Fruit fly (Drosophila melanogaster) whole organism, embryonic: ENCODE results near the gene CG46523.
A peak's percentile ranks its signal among the peaks of the same experiment; 100 is the strongest.

Experiments
- Ada2b ChIP-seq: fragments of 200-800 bp; sonication (Bioruptor generic); IDR thresholded peaks from 2 replicates; pipeline ENCODE4 v1.3.6; 2022; ENCODE audit warnings: missing biosample characterization, missing genetic modification characterization
- Awh ChIP-seq: fragments of 200-800 bp; sonication (Bioruptor generic); IDR thresholded peaks from 2 replicates; pipeline ENCODE4, ENCODE4 v1.3.6; 2022; ENCODE audit warnings: missing biosample characterization, missing genetic modification characterization
- CG10274 ChIP-seq: fragments of 200-800 bp; sonication (Bioruptor generic); optimal IDR thresholded peaks from 3 replicates; lab custom pipeline; 2017; ENCODE audit warnings: missing biosample characterization, mild to moderate bottlenecking, missing genetic modification characterization
- CG10959 ChIP-seq: fragments of 200-800 bp; sonication (Bioruptor generic); IDR thresholded peaks from 2 replicates; pipeline ENCODE4 v1.3.6; 2022; ENCODE audit warnings: missing biosample characterization, missing genetic modification characterization
- CG11247 ChIP-seq: fragments of 200-800 bp; sonication (Bioruptor generic); IDR thresholded peaks from 2 replicates; pipeline ENCODE4 v1.3.6; 2022; ENCODE audit warnings: missing biosample characterization, missing genetic modification characterization
- CG11456 ChIP-seq: fragments of 200-800 bp; sonication (Bioruptor generic); IDR thresholded peaks from 3 replicates; pipeline ENCODE4 v1.3.6; 2022; ENCODE audit warnings: missing biosample characterization, missing genetic modification characterization
- CG12071 ChIP-seq: fragments of 200-800 bp; sonication (Bioruptor generic); optimal IDR thresholded peaks from 3 replicates; lab custom pipeline; 2018; ENCODE audit warnings: missing biosample characterization, mild to moderate bottlenecking, missing genetic modification characterization
- CG12155 ChIP-seq: fragments of 200-800 bp; sonication (Bioruptor generic); optimal IDR thresholded peaks from 3 replicates; lab custom pipeline; 2016; ENCODE audit warnings: missing biosample characterization, missing genetic modification characterization
- CG1233 ChIP-seq: fragments of 200-800 bp; sonication (Bioruptor generic); optimal IDR thresholded peaks from 4 replicates; lab custom pipeline; 2018; ENCODE audit warnings: missing biosample characterization, mild to moderate bottlenecking, missing genetic modification characterization
- CG12659 ChIP-seq: fragments of 200-800 bp; sonication (Bioruptor generic); optimal IDR thresholded peaks from 3 replicates; lab custom pipeline; 2017; ENCODE audit warnings: mild to moderate bottlenecking, missing biosample characterization, missing genetic modification reagents, missing genetic modification characterization
- CG13287 ChIP-seq: fragments of 200-800 bp; sonication (Bioruptor generic); IDR thresholded peaks from 2 replicates; pipeline ENCODE4 v1.3.6; 2022; ENCODE audit warnings: missing biosample characterization, missing genetic modification characterization; ENCODE audit not compliant: partially characterized antibody
- CG14014 ChIP-seq: fragments of 200-800 bp; sonication (Bioruptor generic); IDR thresholded peaks from 2 replicates; pipeline ENCODE4 v1.3.6; 2022; ENCODE audit warnings: missing biosample characterization, missing genetic modification characterization
- CG15514 ChIP-seq: fragments of 200-800 bp; sonication (Bioruptor generic); optimal IDR thresholded peaks from 3 replicates; lab custom pipeline; 2017; ENCODE audit warnings: missing biosample characterization, missing genetic modification characterization, mild to moderate bottlenecking, moderate library complexity, missing genetic modification reagents
- CG17361 ChIP-seq: fragments of 200-800 bp; sonication (Bioruptor generic); IDR thresholded peaks from 3 replicates; pipeline ENCODE4 v1.3.6; 2022; ENCODE audit warnings: missing biosample characterization, missing genetic modification characterization
- CG17612 ChIP-seq: fragments of 200-800 bp; sonication (Bioruptor generic); IDR thresholded peaks from 2 replicates; pipeline ENCODE4 v1.3.6; 2022; ENCODE audit warnings: missing biosample characterization, missing genetic modification characterization
- CG17802 ChIP-seq: fragments of 200-800 bp; sonication (Bioruptor generic); optimal IDR thresholded peaks from 2 replicates; lab custom pipeline; 2018; ENCODE audit warnings: missing biosample characterization, mild to moderate bottlenecking, missing genetic modification characterization, moderate library complexity
- CG2199 ChIP-seq: fragments of 200-800 bp; sonication (Bioruptor generic); IDR thresholded peaks from 3 replicates; pipeline ENCODE4 v1.3.6; 2022; ENCODE audit warnings: missing biosample characterization, missing genetic modification characterization
- CG2678 ChIP-seq: fragments of 200-800 bp; sonication (Bioruptor generic); optimal IDR thresholded peaks from 3 replicates; lab custom pipeline; 2019; ENCODE audit warnings: missing biosample characterization, mild to moderate bottlenecking, missing genetic modification characterization, moderate library complexity
- CG3065 ChIP-seq: fragments of 200-800 bp; sonication (Bioruptor generic); optimal IDR thresholded peaks from 2 replicates; lab custom pipeline; 2016; ENCODE audit warnings: missing biosample characterization, missing genetic modification characterization
- CG32767 ChIP-seq: fragments of 200-800 bp; sonication (Bioruptor generic); IDR thresholded peaks from 2 replicates; pipeline ENCODE4 v1.3.6; 2022; ENCODE audit warnings: missing biosample characterization, missing genetic modification characterization
- CG33213 ChIP-seq: fragments of 200-800 bp; sonication (Bioruptor generic); optimal IDR thresholded peaks from 3 replicates; lab custom pipeline; 2016; ENCODE audit warnings: missing biosample characterization, missing genetic modification characterization
- CG34224 ChIP-seq: fragments of 200-800 bp; sonication (Bioruptor generic); IDR thresholded peaks from 3 replicates; pipeline ENCODE4 v1.3.6; 2022; ENCODE audit warnings: missing biosample characterization, missing genetic modification characterization; ENCODE audit not compliant: partially characterized antibody
- CG3847 ChIP-seq: fragments of 200-800 bp; sonication (Bioruptor generic); IDR thresholded peaks from 2 replicates; pipeline ENCODE4 v1.3.6; 2022; ENCODE audit warnings: missing biosample characterization, missing genetic modification characterization
- CG4282 ChIP-seq: fragments of 200-800 bp; sonication (Bioruptor generic); optimal IDR thresholded peaks from 2 replicates; lab custom pipeline; 2016; ENCODE audit warnings: missing biosample characterization, missing genetic modification characterization
- CG4617 ChIP-seq: fragments of 200-800 bp; sonication (Bioruptor generic); optimal IDR thresholded peaks from 3 replicates; lab custom pipeline; 2016; ENCODE audit warnings: missing biosample characterization, missing genetic modification characterization, borderline replicate concordance
- CG6175 ChIP-seq: fragments of 200-800 bp; sonication (Bioruptor generic); IDR thresholded peaks from 3 replicates; pipeline ENCODE4 v1.3.6; 2022; ENCODE audit warnings: missing biosample characterization, missing genetic modification characterization
- CG6254 ChIP-seq: fragments of 200-800 bp; sonication (Bioruptor generic); optimal IDR thresholded peaks from 3 replicates; lab custom pipeline; 2017; ENCODE audit warnings: mild to moderate bottlenecking, missing biosample characterization, missing genetic modification reagents, missing genetic modification characterization
- CG8944 ChIP-seq: fragments of 200-800 bp; sonication (Bioruptor generic); optimal IDR thresholded peaks from 3 replicates; lab custom pipeline; 2016; ENCODE audit warnings: missing biosample characterization, missing genetic modification characterization
- CHES-1-like ChIP-seq: fragments of 200-800 bp; sonication (Bioruptor generic); optimal IDR thresholded peaks from 2 replicates; lab custom pipeline; 2016; ENCODE audit warnings: missing biosample characterization, missing genetic modification characterization
- CTCF ChIP-seq: fragments of 200-800 bp; sonication (Bioruptor generic); optimal IDR thresholded peaks from 2 replicates; lab custom pipeline; 2017; ENCODE audit warnings: missing biosample characterization, mild to moderate bottlenecking, missing genetic modification characterization, moderate library complexity
- Dad ChIP-seq: fragments of 200-800 bp; sonication (Bioruptor generic); optimal IDR thresholded peaks from 3 replicates; lab custom pipeline; 2016; ENCODE audit warnings: missing biosample characterization, missing genetic modification characterization
- Ets65A ChIP-seq: fragments of 200-800 bp; sonication (Bioruptor generic); peaks from one replicate; lab custom pipeline; 2016; ENCODE audit warnings: missing biosample characterization, missing genetic modification characterization
- Hr39 ChIP-seq: fragments of >200 bp; optimal IDR thresholded peaks from 2 replicates; lab custom pipeline; 2017
- Myb ChIP-seq: fragments of 200-800 bp; sonication (Bioruptor generic); optimal IDR thresholded peaks from 2 replicates; lab custom pipeline; 2016; ENCODE audit warnings: missing biosample characterization, missing genetic modification characterization
- NC2β ChIP-seq: fragments of 200-800 bp; sonication (Bioruptor generic); optimal IDR thresholded peaks from 2 replicates; lab custom pipeline; 2016; ENCODE audit warnings: missing biosample characterization, missing genetic modification characterization
- Rx ChIP-seq: fragments of 200-800 bp; sonication (Bioruptor generic); IDR thresholded peaks from 2 replicates; pipeline ENCODE4 v1.3.6; 2022; ENCODE audit warnings: missing biosample characterization, missing genetic modification characterization
- Side ChIP-seq: fragments of 200-800 bp; sonication (Bioruptor generic); optimal IDR thresholded peaks from 2 replicates; lab custom pipeline; 2016; ENCODE audit warnings: missing biosample characterization, missing genetic modification characterization
- dimm ChIP-seq: fragments of 200-800 bp; sonication (Bioruptor generic); IDR thresholded peaks from 2 replicates; pipeline ENCODE4 v1.3.6; 2022; ENCODE audit warnings: missing biosample characterization, missing genetic modification characterization
- ftz-f1 ChIP-seq: fragments of 200-800 bp; sonication (Bioruptor generic); optimal IDR thresholded peaks from 2 replicates; lab custom pipeline; 2016; ENCODE audit warnings: missing biosample characterization, missing genetic modification characterization
- hbn ChIP-seq: fragments of 200-800 bp; sonication (Bioruptor generic); IDR thresholded peaks from 2 replicates; pipeline ENCODE4 v1.3.6; 2022; ENCODE audit warnings: missing biosample characterization, missing genetic modification characterization; ENCODE audit not compliant: partially characterized antibody
- knrl ChIP-seq: fragments of 200-800 bp; sonication (Bioruptor generic); IDR thresholded peaks from 3 replicates; pipeline ENCODE4 v1.3.6; 2022; ENCODE audit warnings: missing biosample characterization, missing genetic modification characterization; ENCODE audit not compliant: partially characterized antibody
- lbe ChIP-seq: fragments of 200-800 bp; sonication (Bioruptor generic); optimal IDR thresholded peaks from 2 replicates; lab custom pipeline; 2016; ENCODE audit warnings: missing biosample characterization, mild to moderate bottlenecking, missing genetic modification characterization
- lola ChIP-seq, 3 experiments: fragments of >200 bp in 2 of 3; fragments of 200-800 bp in 1 of 3; sonication (Bioruptor generic) in 1 of 3; optimal IDR thresholded peaks; 2 replicates each; lab custom pipeline; 2017 to 2019; ENCODE audit warnings: missing biosample characterization in 3 of 3, missing genetic modification characterization in 3 of 3, mild to moderate bottlenecking in 1 of 3, moderate library complexity in 1 of 3
- mirr ChIP-seq: fragments of 200-800 bp; sonication (Bioruptor generic); optimal IDR thresholded peaks from 3 replicates; lab custom pipeline; 2018; ENCODE audit warnings: missing biosample characterization, mild to moderate bottlenecking, missing genetic modification characterization
- mld ChIP-seq: fragments of 200-800 bp; sonication (Bioruptor generic); IDR thresholded peaks from 3 replicates; pipeline ENCODE4 v1.3.6; 2022; ENCODE audit warnings: missing biosample characterization, missing genetic modification characterization; ENCODE audit not compliant: partially characterized antibody
- schlank ChIP-seq: fragments of 200-800 bp; sonication (Bioruptor generic); optimal IDR thresholded peaks from 2 replicates; lab custom pipeline; 2018; ENCODE audit warnings: missing biosample characterization, mild to moderate bottlenecking, missing genetic modification characterization
- sens ChIP-seq: fragments of 200-800 bp; sonication (Bioruptor generic); peaks from one replicate; lab custom pipeline; 2016; ENCODE audit warnings: missing biosample characterization, missing genetic modification characterization
- tgo ChIP-seq: fragments of 200-800 bp; sonication (Bioruptor generic); IDR thresholded peaks from 3 replicates; pipeline ENCODE4 v1.3.6; 2022; ENCODE audit warnings: missing biosample characterization, missing genetic modification characterization
- tll ChIP-seq, 2 experiments: fragments of 200-800 bp in 1 of 2; fragments of >200 bp in 1 of 2; sonication (Bioruptor generic) in 1 of 2; optimal IDR thresholded peaks; 2 replicates each; lab custom pipeline; 2017 to 2019; ENCODE audit warnings: missing biosample characterization in 2 of 2, missing genetic modification characterization in 2 of 2, mild to moderate bottlenecking in 1 of 2, moderate library complexity in 1 of 2
- vfl ChIP-seq: fragments of 200-800 bp; sonication (Bioruptor generic); optimal IDR thresholded peaks from 2 replicates; lab custom pipeline; 2016; ENCODE audit warnings: missing biosample characterization, missing genetic modification characterization
- vvl ChIP-seq: fragments of 200-800 bp; sonication (Bioruptor generic); IDR thresholded peaks from 2 replicates; pipeline ENCODE4 v1.3.6; 2022; ENCODE audit warnings: missing biosample characterization, missing genetic modification characterization
- zfh2 ChIP-seq: fragments of 200-800 bp; sonication (Bioruptor generic); optimal IDR thresholded peaks from 2 replicates; lab custom pipeline; 2016; ENCODE audit warnings: missing biosample characterization, missing genetic modification characterization

The CG46523 gene

DNA sequence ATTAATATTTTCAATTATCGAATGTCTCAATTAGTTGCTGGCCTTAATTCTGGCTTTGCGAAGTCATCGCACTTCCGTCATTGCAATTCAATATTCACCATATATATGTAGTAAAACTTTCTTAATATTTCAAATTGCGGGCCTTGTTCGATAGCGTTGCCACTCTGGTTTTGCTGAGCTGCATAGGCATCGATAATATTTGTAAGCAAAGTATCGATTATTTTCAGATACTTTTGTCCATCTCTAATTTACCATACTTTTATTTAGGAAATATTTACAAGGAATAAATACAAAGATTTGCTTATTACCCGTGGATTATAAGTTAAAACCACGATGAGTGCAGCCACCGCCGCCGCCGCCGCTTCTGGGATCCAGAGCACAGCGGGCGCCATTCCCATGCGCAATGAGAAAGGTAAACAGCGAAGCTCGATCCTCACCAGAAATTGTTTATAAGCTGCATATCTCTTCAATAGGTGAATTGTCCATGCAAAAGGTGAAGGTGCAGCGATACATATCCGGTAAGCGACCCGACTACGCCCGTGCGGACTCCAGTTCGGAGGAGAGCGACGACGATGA is 2.0 kb upstream of the CG46523 start, which contains the start of gene Mfap1 (continued):
- TF ChIP-seq ftz-f1 (GFP tag; lab: Kevin White, UChicago) = no peak
- no peak for TF ChIP-seq tll (GFP tag; optimal IDR thresholded peaks at IDR 0.05; lab: Kevin White, UChicago)
- TF ChIP-seq CG32767 (GFP tag; lab: Robert Waterston, UW) = no peak
- TF ChIP-seq CG6254 = no peak
- no peak for TF ChIP-seq CTCF
- peak; percentile 71 for TF ChIP-seq CG15514 (GFP tag; lab: Kevin White, UChicago)
- TF ChIP-seq schlank (tag; lab: Kevin White, UChicago) = no peak
- TF ChIP-seq CG17612 (GFP tag; lab: Robert Waterston, UW) = no peak
- no peak for TF ChIP-seq CG2678 (tag; lab: Kevin White, UChicago)
- no peak for TF ChIP-seq CG6175 (GFP tag; lab: Robert Waterston, UW)
- no peak for TF ChIP-seq CG10274
- peak; percentile 84 for TF ChIP-seq CG4617 (GFP tag; lab: Kevin White, UChicago)
- peak; percentile 24; the same call in 1 of the 2 replicates for TF ChIP-seq CG3847 (GFP tag; lab: Robert Waterston, UW)
- no peak for TF ChIP-seq Rx (GFP tag; lab: Robert Waterston, UW)
- TF ChIP-seq zfh2 (GFP tag; lab: Kevin White, UChicago) = no peak
- no peak for TF ChIP-seq lbe
- no peak for TF ChIP-seq CG14014 (GFP tag; lab: Robert Waterston, UW)
- TF ChIP-seq sens (GFP tag; lab: Kevin White, UChicago) = peak; percentile 87
- TF ChIP-seq CG12155 (GFP tag; lab: Kevin White, UChicago) = no peak
- no peak for TF ChIP-seq CG11456
- TF ChIP-seq Awh (GFP tag; lab: Robert Waterston, UW) = no peak
- no peak for TF ChIP-seq lola (GFP tag; optimal IDR thresholded peaks at IDR 0.05; lab: Kevin White, UChicago)
- TF ChIP-seq Ets65A = peak; percentile 41
- peak; percentile 82 for TF ChIP-seq hbn (GFP tag; lab: Robert Waterston, UW)
- TF ChIP-seq vfl (GFP tag; lab: Kevin White, UChicago) = no peak
- no peak for TF ChIP-seq CG10959 (GFP tag; lab: Robert Waterston, UW)
- TF ChIP-seq NC2β (GFP tag; lab: Kevin White, UChicago) = no peak
- no peak for TF ChIP-seq Hr39 (lab: Kevin White, UChicago)
- no peak for TF ChIP-seq CG12071 (GFP tag; lab: Kevin White, UChicago)
- TF ChIP-seq CG11247 (GFP tag; lab: Robert Waterston, UW) = no peak
- no peak for TF ChIP-seq mirr (GFP tag; lab: Kevin White, UChicago)
- peak; percentile 41; the same call in 1 of the 2 replicates for TF ChIP-seq Ada2b (GFP tag; lab: Robert Waterston, UW)
- TF ChIP-seq mld (GFP tag; lab: Robert Waterston, UW) = peak; percentile 42; the same call in 1 of the 3 replicates
- TF ChIP-seq CG2199 (GFP tag; lab: Robert Waterston, UW) = no peak
- no peak for TF ChIP-seq CG1233
- TF ChIP-seq CG17361 (GFP tag; lab: Robert Waterston, UW) = no peak
- TF ChIP-seq CG8944 (GFP tag; lab: Kevin White, UChicago) = no peak
- peak; percentile 5 for TF ChIP-seq CG33213 (GFP tag; lab: Kevin White, UChicago)
- TF ChIP-seq Myb = no peak
- no peak for TF ChIP-seq dimm (GFP tag; lab: Robert Waterston, UW)
- TF ChIP-seq Dad = no peak
- peak; percentile 8 for TF ChIP-seq CHES-1-like (GFP tag; lab: Kevin White, UChicago)
- no peak for TF ChIP-seq tgo
- no peak for TF ChIP-seq CG4282 (GFP tag; lab: Kevin White, UChicago)
- peak; percentile 85 for TF ChIP-seq CG13287 (GFP tag; lab: Robert Waterston, UW)
- TF ChIP-seq CG17802 (tag; lab: Kevin White, UChicago) = no peak
- TF ChIP-seq Side = no peak
- TF ChIP-seq knrl = peak; percentile 72
- TF ChIP-seq CG34224 (GFP tag; lab: Robert Waterston, UW) = peak; percentile 88
- TF ChIP-seq CG3065 (GFP tag; lab: Kevin White, UChicago) = no peak
- TF ChIP-seq CG12659 (GFP tag; lab: Kevin White, UChicago) = peak; percentile 18
- 0 out of 2 replicates have a peak, but pooled peaks have one; percentile 28 for TF ChIP-seq vvl (GFP tag; lab: Robert Waterston, UW)
